Fruit fly (Drosophila melanogaster) whole organism, embryonic: ENCODE results near the gene ab.

Source experiments
- CG10209 ChIP-seq: fragments of 200-800 bp; sonication (Bioruptor generic); optimal IDR thresholded peaks from 3 replicates; lab custom pipeline; 2017; ENCODE audit warnings: missing biosample characterization, mild to moderate bottlenecking, missing genetic modification characterization, missing genetic modification reagents
- CG1603 ChIP-seq: fragments of 200-800 bp; sonication (Bioruptor generic); optimal IDR thresholded peaks from 2 replicates; lab custom pipeline; 2019; ENCODE audit warnings: missing biosample characterization, mild to moderate bottlenecking, missing genetic modification characterization, moderate library complexity
- CG17568 ChIP-seq: fragments of 200-800 bp; sonication (Bioruptor generic); optimal IDR thresholded peaks from 2 replicates; lab custom pipeline; 2018; ENCODE audit warnings: missing biosample characterization, mild to moderate bottlenecking, missing genetic modification characterization, moderate library complexity
- CG4424 ChIP-seq: fragments of 200-800 bp; sonication (Bioruptor generic); optimal IDR thresholded peaks from 3 replicates; lab custom pipeline; 2016; ENCODE audit warnings: missing biosample characterization, missing genetic modification characterization
- CG6813 ChIP-seq: fragments of 200-800 bp; sonication (Bioruptor generic); optimal IDR thresholded peaks from 2 replicates; lab custom pipeline; 2017; ENCODE audit warnings: missing biosample characterization, missing genetic modification characterization, mild to moderate bottlenecking, moderate library complexity, missing genetic modification reagents
- CG7372 ChIP-seq: fragments of 200-800 bp; sonication (Bioruptor generic); IDR thresholded peaks from 2 replicates; pipeline ENCODE4 v1.3.6; 2022; ENCODE audit warnings: missing biosample characterization, missing genetic modification characterization
- CG7556 ChIP-seq: fragments of 200-800 bp; sonication (Bioruptor generic); optimal IDR thresholded peaks from 2 replicates; lab custom pipeline; 2017; ENCODE audit warnings: missing biosample characterization, mild to moderate bottlenecking, missing genetic modification characterization
- CG7745 ChIP-seq: fragments of 200-800 bp; sonication (Bioruptor generic); optimal IDR thresholded peaks from 2 replicates; lab custom pipeline; 2018; ENCODE audit warnings: missing biosample characterization, mild to moderate bottlenecking, missing genetic modification characterization, moderate library complexity
- CG8281 ChIP-seq: fragments of 200-800 bp; sonication (Bioruptor generic); optimal IDR thresholded peaks from 2 replicates; lab custom pipeline; 2018; ENCODE audit warnings: missing biosample characterization, mild to moderate bottlenecking, missing genetic modification characterization, moderate library complexity
- CG8388 ChIP-seq: fragments of 200-800 bp; sonication (Bioruptor generic); optimal IDR thresholded peaks from 2 replicates; lab custom pipeline; 2019; ENCODE audit warnings: missing biosample characterization, mild to moderate bottlenecking, missing genetic modification characterization, moderate library complexity
- Eip74EF ChIP-seq, 2 experiments: fragments of 200-800 bp in 1 of 2; fragments of >200 bp in 1 of 2; sonication (Bioruptor generic) in 1 of 2; optimal IDR thresholded peaks; 2 replicates each; lab custom pipeline; 2017 to 2019; ENCODE audit warnings: missing biosample characterization in 2 of 2, missing genetic modification characterization in 2 of 2, mild to moderate bottlenecking in 1 of 2, moderate library complexity in 1 of 2
- GATAe ChIP-seq: fragments of 200-800 bp; sonication (Bioruptor generic); conservative IDR thresholded peaks from 2 replicates; pipeline ENCODE4 v1.3.6; 2022; ENCODE audit warnings: missing biosample characterization, missing genetic modification characterization
- Hey ChIP-seq: fragments of 200-800 bp; sonication (Bioruptor generic); optimal IDR thresholded peaks from 3 replicates; lab custom pipeline; 2018; ENCODE audit warnings: missing biosample characterization, mild to moderate bottlenecking, missing genetic modification characterization
- Jarid2 ChIP-seq: fragments of 200-800 bp; sonication (Bioruptor generic); optimal IDR thresholded peaks from 3 replicates; lab custom pipeline; 2017; ENCODE audit warnings: mild to moderate bottlenecking, missing biosample characterization, missing genetic modification reagents, missing genetic modification characterization
- NfI ChIP-seq: fragments of 200-800 bp; sonication (Bioruptor generic); optimal IDR thresholded peaks from 3 replicates; lab custom pipeline; 2018; ENCODE audit warnings: missing biosample characterization, mild to moderate bottlenecking, missing genetic modification characterization, moderate library complexity
- Oli ChIP-seq: fragments of 200-800 bp; sonication (Bioruptor generic); optimal IDR thresholded peaks from 2 replicates; lab custom pipeline; 2018; ENCODE audit warnings: missing biosample characterization, mild to moderate bottlenecking, missing genetic modification characterization, moderate library complexity
- Optix ChIP-seq: fragments of 200-800 bp; sonication (Bioruptor generic); IDR thresholded peaks from 3 replicates; pipeline ENCODE4 v1.3.6; 2022; ENCODE audit warnings: missing biosample characterization, missing genetic modification characterization
- Sox102F ChIP-seq: fragments of 200-800 bp; sonication (Bioruptor generic); optimal IDR thresholded peaks from 2 replicates; lab custom pipeline; 2018; ENCODE audit warnings: missing biosample characterization, mild to moderate bottlenecking, missing genetic modification characterization, moderate library complexity
- bab2 ChIP-seq: fragments of 200-800 bp; sonication (Bioruptor generic); optimal IDR thresholded peaks from 2 replicates; lab custom pipeline; 2016; ENCODE audit warnings: missing biosample characterization, missing genetic modification characterization
- bsh ChIP-seq, 2 experiments: fragments of 200-800 bp; sonication (Bioruptor generic); optimal IDR thresholded peaks; 2 replicates each; lab custom pipeline; 2017 to 2018; ENCODE audit warnings: mild to moderate bottlenecking in 2 of 2, missing biosample characterization in 2 of 2, missing genetic modification characterization in 2 of 2, moderate library complexity in 1 of 2
- corto ChIP-seq: fragments of 200-800 bp; sonication (Bioruptor generic); optimal IDR thresholded peaks from 2 replicates; lab custom pipeline; 2016; ENCODE audit warnings: missing biosample characterization, mild to moderate bottlenecking, missing genetic modification characterization, moderate library complexity
- crol ChIP-seq: fragments of 200-800 bp; sonication (Bioruptor generic); IDR thresholded peaks from 2 replicates; pipeline ENCODE4 v1.3.6; 2022; ENCODE audit warnings: missing biosample characterization, missing genetic modification characterization
- dmrt11E ChIP-seq: fragments of 200-800 bp; sonication (Bioruptor generic); optimal IDR thresholded peaks from 3 replicates; lab custom pipeline; 2018; ENCODE audit warnings: missing biosample characterization, mild to moderate bottlenecking, missing genetic modification characterization, moderate library complexity
- dysf ChIP-seq: fragments of 200-800 bp; sonication (Bioruptor generic); IDR thresholded peaks from 3 replicates; pipeline ENCODE4 v1.3.6; 2022; ENCODE audit warnings: missing biosample characterization, missing genetic modification characterization
- ewg ChIP-seq: fragments of 200-800 bp; sonication (Bioruptor generic); optimal IDR thresholded peaks from 3 replicates; lab custom pipeline; 2017; ENCODE audit warnings: mild to moderate bottlenecking, missing biosample characterization, missing genetic modification reagents, missing genetic modification characterization
- fd3F ChIP-seq: fragments of 200-800 bp; sonication (Bioruptor generic); optimal IDR thresholded peaks from 2 replicates; lab custom pipeline; 2018; ENCODE audit warnings: missing biosample characterization, mild to moderate bottlenecking, missing genetic modification characterization, moderate library complexity
- gem ChIP-seq: fragments of 200-800 bp; sonication (Bioruptor generic); optimal IDR thresholded peaks from 2 replicates; lab custom pipeline; 2019; ENCODE audit warnings: missing biosample characterization, mild to moderate bottlenecking, missing genetic modification characterization, moderate library complexity
- grau ChIP-seq: fragments of 200-800 bp; optimal IDR thresholded peaks from 3 replicates; lab custom pipeline; 2019; ENCODE audit warnings: missing biosample characterization, mild to moderate bottlenecking, missing genetic modification characterization, moderate library complexity
- lbe ChIP-seq: fragments of 200-800 bp; sonication (Bioruptor generic); optimal IDR thresholded peaks from 2 replicates; lab custom pipeline; 2016; ENCODE audit warnings: missing biosample characterization, mild to moderate bottlenecking, missing genetic modification characterization
- lola ChIP-seq, 3 experiments: fragments of >200 bp in 2 of 3; fragments of 200-800 bp in 1 of 3; sonication (Bioruptor generic) in 1 of 3; optimal IDR thresholded peaks; 2 replicates each; lab custom pipeline; 2017 to 2019; ENCODE audit warnings: missing biosample characterization in 3 of 3, missing genetic modification characterization in 3 of 3, mild to moderate bottlenecking in 1 of 3, moderate library complexity in 1 of 3
- nerfin-2 ChIP-seq: fragments of 200-800 bp; sonication (Bioruptor generic); IDR thresholded peaks from 2 replicates; pipeline ENCODE4 v1.3.6; 2022; ENCODE audit warnings: missing biosample characterization, missing genetic modification characterization; ENCODE audit not compliant: partially characterized antibody
- nom ChIP-seq: fragments of 200-800 bp; sonication (Bioruptor generic); optimal IDR thresholded peaks from 2 replicates; lab custom pipeline; 2017; ENCODE audit warnings: missing biosample characterization, missing genetic modification characterization, mild to moderate bottlenecking, moderate library complexity, missing genetic modification reagents
- oc ChIP-seq: fragments of 200-800 bp; sonication (Bioruptor generic); optimal IDR thresholded peaks from 2 replicates; lab custom pipeline; 2018; ENCODE audit warnings: missing biosample characterization, mild to moderate bottlenecking, missing genetic modification characterization, moderate library complexity
- schlank ChIP-seq: fragments of 200-800 bp; sonication (Bioruptor generic); optimal IDR thresholded peaks from 2 replicates; lab custom pipeline; 2018; ENCODE audit warnings: missing biosample characterization, mild to moderate bottlenecking, missing genetic modification characterization
- sens ChIP-seq: fragments of 200-800 bp; sonication (Bioruptor generic); peaks from one replicate; lab custom pipeline; 2016; ENCODE audit warnings: missing biosample characterization, missing genetic modification characterization
- sisA ChIP-seq: fragments of 200-800 bp; sonication (Bioruptor generic); IDR thresholded peaks from 2 replicates; pipeline ENCODE4 v1.3.6; 2022; ENCODE audit warnings: missing biosample characterization, missing genetic modification characterization
- tup ChIP-seq: fragments of 200-800 bp; sonication (Bioruptor generic); optimal IDR thresholded peaks from 2 replicates; lab custom pipeline; 2016; ENCODE audit warnings: missing biosample characterization, mild to moderate bottlenecking, missing genetic modification characterization, moderate library complexity
- zf30C ChIP-seq: fragments of 200-800 bp; sonication (Bioruptor generic); optimal IDR thresholded peaks from 3 replicates; lab custom pipeline; 2018; ENCODE audit warnings: missing biosample characterization, mild to moderate bottlenecking, missing genetic modification characterization

Gene ab

DNA sequence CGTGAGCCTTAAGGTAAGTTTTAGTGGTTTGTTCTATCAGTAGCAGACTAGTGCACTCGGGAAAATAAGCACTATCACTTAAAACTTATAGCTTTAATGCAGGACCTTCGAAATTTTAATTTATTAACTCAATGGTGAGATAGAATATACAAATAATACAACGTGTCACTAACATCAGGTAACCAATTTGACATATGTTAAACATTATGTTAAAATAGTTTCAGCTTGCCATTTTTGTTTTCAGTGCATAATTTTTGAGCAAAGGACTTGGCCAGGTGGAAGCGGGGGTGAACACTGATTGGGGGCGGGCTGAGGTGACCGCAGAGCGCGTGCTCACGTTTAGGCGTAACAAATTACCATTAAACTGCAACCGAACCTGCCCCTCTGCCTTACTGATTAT is 92.0 kb downstream of the ab start (continued):
- TF ChIP-seq grau (tag; lab: Kevin White, UChicago) (peak; percentile 19), sens (GFP tag; lab: Kevin White, UChicago) (peak; percentile 49), CG1603 (tag; lab: Kevin White, UChicago) (peak; percentile 51), CG8388 (GFP tag; lab: Kevin White, UChicago) (peak; percentile 8), Hey (no peak), ewg (GFP tag; lab: Kevin White, UChicago) (no peak), NfI (GFP tag; lab: Kevin White, UChicago) (no peak), Sox102F (peak; percentile 41), dysf (GFP tag; lab: Robert Waterston, UW) (0 out of 3 replicates have a peak, but pooled peaks have one; percentile 33), crol (GFP tag; lab: Robert Waterston, UW) (peak; percentile 42), bab2 (GFP tag; lab: Kevin White, UChicago) (no peak), CG7372 (GFP tag; lab: Robert Waterston, UW) (no peak), CG8281 (tag; lab: Kevin White, UChicago) (no peak), zf30C (no peak), oc (no peak), bsh (GFP tag; optimal IDR thresholded peaks at IDR 0.05; lab: Kevin White, UChicago) (peak in 1 of 2 experiments; percentile 31), Oli (tag; lab: Kevin White, UChicago) (peak; percentile 2)

DNA sequence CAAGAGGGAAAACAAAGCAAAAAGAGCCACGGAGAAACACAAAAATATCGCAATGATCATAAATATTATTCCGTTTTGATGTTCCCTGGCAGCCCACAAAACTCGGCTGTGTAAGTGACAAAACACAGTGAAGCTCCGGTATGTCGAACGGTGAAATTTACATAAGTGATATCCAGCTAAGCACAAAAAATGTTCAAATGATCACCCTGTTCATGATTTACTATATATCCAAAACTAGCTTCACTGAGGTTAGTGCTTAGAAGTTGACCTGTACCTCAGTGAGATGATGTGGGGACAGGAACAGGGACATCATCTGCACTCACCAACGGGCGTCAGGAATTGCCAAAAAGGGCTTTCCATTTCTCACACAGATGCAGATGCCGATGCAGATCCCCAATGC is 95.6 kb downstream of the ab start:
- TF ChIP-seq nom (GFP tag; lab: Kevin White, UChicago) (no peak), corto (GFP tag; lab: Kevin White, UChicago) (peak; percentile 3), lbe (GFP tag; lab: Kevin White, UChicago) (peak; percentile 45)

DNA sequence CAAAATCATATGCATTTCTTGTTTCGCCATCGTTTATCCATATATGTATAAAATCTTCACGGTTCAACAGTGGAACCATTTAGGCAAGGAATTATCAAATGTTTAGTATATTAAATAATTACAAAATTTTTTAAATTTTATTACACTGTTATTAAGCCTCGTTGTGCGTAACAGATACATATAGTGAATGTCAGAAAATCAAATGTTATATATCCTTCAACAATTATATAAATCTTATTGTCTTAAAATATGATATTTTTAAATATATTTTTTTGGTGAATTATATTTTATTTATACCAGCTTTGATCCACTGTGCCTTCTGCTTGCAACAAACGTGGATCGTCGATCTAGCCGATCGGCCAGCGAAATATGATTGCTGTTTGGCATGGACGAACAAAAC is 96.6 kb downstream of the ab start:
- no peak for TF ChIP-seq sisA (GFP tag; lab: Robert Waterston, UW)
- peak; percentile 15 for TF ChIP-seq Sox102F
- no peak for TF ChIP-seq CG7745
- TF ChIP-seq tup (GFP tag; lab: Kevin White, UChicago) = no peak
- TF ChIP-seq dmrt11E (tag; lab: Kevin White, UChicago) = peak; percentile 13
- no peak for TF ChIP-seq CG4424
- peak; percentile 26 for TF ChIP-seq gem
- no peak for TF ChIP-seq CG17568 (GFP tag; lab: Kevin White, UChicago)
- no peak for TF ChIP-seq Optix
- TF ChIP-seq schlank (tag; lab: Kevin White, UChicago) = no peak
- peak in 1 of 2 experiments; percentile 9 for TF ChIP-seq bsh (GFP tag; optimal IDR thresholded peaks at IDR 0.05; lab: Kevin White, UChicago)
- no peak for TF ChIP-seq Jarid2
- TF ChIP-seq fd3F (GFP tag; lab: Kevin White, UChicago) = no peak
- no peak for TF ChIP-seq lola (GFP tag; optimal IDR thresholded peaks at IDR 0.05; lab: Kevin White, UChicago)
- TF ChIP-seq CG10209 (GFP tag; lab: Kevin White, UChicago) = no peak
- TF ChIP-seq CG6813 (GFP tag; lab: Kevin White, UChicago) = no peak
- no peak for TF ChIP-seq GATAe (GFP tag; lab: Robert Waterston, UW)
- no peak for TF ChIP-seq CG7556
- no peak for TF ChIP-seq Eip74EF (GFP tag; optimal IDR thresholded peaks at IDR 0.05; lab: Kevin White, UChicago)
- no peak for TF ChIP-seq nerfin-2 (GFP tag; lab: Robert Waterston, UW)
- TF ChIP-seq, all 482 proteins: peak for 4
